Fruit fly (Drosophila melanogaster): ENCODE measurements around the gene CG7126.

CG7126 gene

dm6 chr3R:18298900-18299321, 3.7 kb downstream of the CG7126 start, which contains the start of gene Dlc90F (continued):
- TF ChIP-seq CG12219 (GFP tag; optimal IDR thresholded peaks at IDR 0.05) (no peak), Sox102F (GFP tag; optimal IDR thresholded peaks at IDR 0.05) (peak; percentile 74), sr (GFP tag; IDR thresholded peaks at IDR 0.05) (no peak), salm (tag; optimal IDR thresholded peaks at IDR 0.05) (peak; percentile 26), Sry-δ (GFP tag; optimal IDR thresholded peaks at IDR 0.05) (peak; percentile 78), Opbp (GFP tag; IDR thresholded peaks at IDR 0.05; ENCODE audit: partially characterized antibody) (no peak), lola (GFP tag; optimal IDR thresholded peaks at IDR 0.05) (peak in 1 of 3 experiments; percentile 74), CG16863 (GFP tag; optimal IDR thresholded peaks at IDR 0.05) (peak; percentile 41), jigr1 (GFP tag; IDR thresholded peaks at IDR 0.05) (peak; percentile 69; the same call in 1 of the 3 replicates), pita (GFP tag; optimal IDR thresholded peaks at IDR 0.05) (no peak), prd (optimal IDR thresholded peaks at IDR 0.05) (no peak), prd (GFP tag; IDR thresholded peaks at IDR 0.05) (peak; percentile 87), Atf-2 (GFP tag; optimal IDR thresholded peaks at IDR 0.05) (peak; percentile 82), CG7839 (tag; optimal IDR thresholded peaks at IDR 0.05) (peak; percentile 79), CG12236 (GFP tag; optimal IDR thresholded peaks at IDR 0.05) (peak; percentile 19), her (GFP tag; optimal IDR thresholded peaks at IDR 0.05) (peak; percentile 54), CG32532 (GFP tag; IDR thresholded peaks at IDR 0.05) (peak; percentile 84), wor (GFP tag; IDR thresholded peaks at IDR 0.05) (peak; percentile 46; the same call in 1 of the 2 replicates), gcm2 (GFP tag; optimal IDR thresholded peaks at IDR 0.05) (no peak), ara (GFP tag; IDR thresholded peaks at IDR 0.05) (peak; percentile 66; the same call in 1 of the 2 replicates), ci (GFP tag; IDR thresholded peaks at IDR 0.05) (peak; percentile 84), CG13424 (tag; optimal IDR thresholded peaks at IDR 0.05) (peak; percentile 83), CG8281 (tag; optimal IDR thresholded peaks at IDR 0.05) (no peak), cg (GFP tag; optimal IDR thresholded peaks at IDR 0.05) (no peak), Dip2 (GFP tag; IDR thresholded peaks at IDR 0.05) (no peak), Oaz (GFP tag; IDR thresholded peaks at IDR 0.05) (peak; percentile 62), crol (GFP tag; IDR thresholded peaks at IDR 0.05) (no peak), CG31365 (tag; optimal IDR thresholded peaks at IDR 0.05) (no peak), CG9876 (GFP tag; optimal IDR thresholded peaks at IDR 0.05) (peak; percentile 82), ewg (GFP tag; optimal IDR thresholded peaks at IDR 0.05) (peak; percentile 66), CG4404 (GFP tag; IDR thresholded peaks at IDR 0.05) (peak; percentile 83), kay (GFP tag; optimal IDR thresholded peaks at IDR 0.05) (peak; percentile 88), phol (tag; optimal IDR thresholded peaks at IDR 0.05) (peak; percentile 85), zen (tag; optimal IDR thresholded peaks at IDR 0.05) (peak; percentile 46), Sox100B (GFP tag; optimal IDR thresholded peaks at IDR 0.05) (no peak), H15 (GFP tag; IDR thresholded peaks at IDR 0.05) (peak; percentile 77; the same call in 2 of the 3 replicates), vvl (GFP tag; IDR thresholded peaks at IDR 0.05) (peak; percentile 81), CG13296 (GFP tag; optimal IDR thresholded peaks at IDR 0.05) (no peak), klu (GFP tag; IDR thresholded peaks at IDR 0.05) (peak; percentile 66), dmrt99B (tag; optimal IDR thresholded peaks at IDR 0.05) (peak; percentile 71), fd64A (GFP tag; optimal IDR thresholded peaks at IDR 0.05) (no peak), da (GFP tag; optimal IDR thresholded peaks at IDR 0.05) (no peak), row (GFP tag; IDR thresholded peaks at IDR 0.05) (peak; percentile 89), CG9727 (GFP tag; optimal IDR thresholded peaks at IDR 0.05) (peak; percentile 44), CG9817 (tag; optimal IDR thresholded peaks at IDR 0.05) (peak; percentile 86), nau (GFP tag; optimal IDR thresholded peaks at IDR 0.05) (no peak), Xrp1 (GFP tag; IDR thresholded peaks at IDR 0.05) (peak; percentile 82), NK7.1 (GFP tag; optimal IDR thresholded peaks at IDR 0.05) (peak; percentile 35), Oli (tag; optimal IDR thresholded peaks at IDR 0.05) (peak; percentile 73), CG8478 (optimal IDR thresholded peaks at IDR 0.05) (no peak), MBD-R2 (GFP tag; IDR thresholded peaks at IDR 0.05) (no peak; the same call in none of the 2 replicates), CG17829 (tag; optimal IDR thresholded peaks at IDR 0.05) (peak; percentile 81)
